Worm (Caenorhabditis elegans): ENCODE data around the gene ZK622.5.

DNA sequence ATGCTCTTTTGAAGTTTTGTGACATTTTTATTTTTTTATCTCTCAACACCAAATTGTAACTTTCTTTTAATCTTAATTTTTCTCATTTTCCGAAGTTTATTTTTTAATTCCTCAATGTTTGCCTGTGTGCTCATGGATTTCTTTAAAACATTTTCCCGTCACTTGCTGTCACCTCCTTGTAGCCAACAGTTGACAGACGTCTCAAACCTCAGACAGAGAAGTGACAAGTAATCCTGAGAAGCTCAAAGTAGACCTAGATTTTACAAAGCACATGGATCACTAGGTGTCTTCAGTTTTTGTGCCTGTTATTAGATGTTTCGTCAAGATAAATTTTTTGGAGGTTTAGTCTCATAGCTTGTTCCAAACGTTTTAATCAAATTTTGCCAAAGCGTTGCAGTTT lies 20.5 kb downstream of the ZK622.5 start:
- no peak for TF ChIP-seq him-1 (tag; optimal IDR thresholded peaks at IDR 0.05)
- TF ChIP-seq dao-5 (tag; optimal IDR thresholded peaks at IDR 0.05) = no peak
- no peak for TF ChIP-seq W03F9.2 (tag; optimal IDR thresholded peaks at IDR 0.05)
